Worm (Caenorhabditis elegans): ENCODE results near the gene acbp-3.

The acbp-3 gene

DNA sequence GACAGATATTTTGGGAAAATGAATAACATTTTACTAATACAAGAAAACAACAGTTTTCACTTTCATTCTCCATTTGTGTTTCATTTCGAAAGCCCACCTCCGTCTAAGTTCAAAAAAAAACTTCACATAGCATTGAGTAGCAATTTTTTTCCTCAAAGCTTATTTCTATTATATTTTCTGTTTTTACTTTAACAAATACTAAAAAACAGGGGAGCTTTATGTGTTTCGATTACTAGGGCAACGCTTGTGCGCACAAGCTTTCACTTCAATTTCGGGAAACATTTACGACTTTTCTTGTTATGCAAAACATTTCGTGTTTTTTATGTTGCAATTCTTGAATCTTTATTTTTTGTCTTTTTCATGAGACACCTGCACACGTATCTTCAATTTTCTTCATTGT is 17.2 kb upstream of the acbp-3 start, which contains the start of gene T21E8.5:
Gene T21E8.5, plus strand, starts transcription at position 301 of the 400 bp plus-strand sequence.
- TF ChIP-seq sdc-2 (tag; optimal IDR thresholded peaks at IDR 0.05) (no peak), hlh-30 (tag; optimal IDR thresholded peaks at IDR 0.05; ENCODE audit: insufficient read depth) (no peak), C08G9.2 (tag; optimal IDR thresholded peaks at IDR 0.05) (no peak), dve-1 (tag; optimal IDR thresholded peaks at IDR 0.05) (no peak), ceh-19 (GFP tag; optimal IDR thresholded peaks at IDR 0.05) (no peak), odd-2 (tag; optimal IDR thresholded peaks at IDR 0.05) (no peak), sox-4 (tag; optimal IDR thresholded peaks at IDR 0.05) (no peak), ceh-31 (tag; optimal IDR thresholded peaks at IDR 0.05) (no peak), zip-5 (tag; optimal IDR thresholded peaks at IDR 0.05) (no peak), ceh-24 (tag; optimal IDR thresholded peaks at IDR 0.05) (no peak), gmeb-2 (tag; optimal IDR thresholded peaks at IDR 0.05) (no peak), ceh-18 (tag; optimal IDR thresholded peaks at IDR 0.05) (no peak)

DNA sequence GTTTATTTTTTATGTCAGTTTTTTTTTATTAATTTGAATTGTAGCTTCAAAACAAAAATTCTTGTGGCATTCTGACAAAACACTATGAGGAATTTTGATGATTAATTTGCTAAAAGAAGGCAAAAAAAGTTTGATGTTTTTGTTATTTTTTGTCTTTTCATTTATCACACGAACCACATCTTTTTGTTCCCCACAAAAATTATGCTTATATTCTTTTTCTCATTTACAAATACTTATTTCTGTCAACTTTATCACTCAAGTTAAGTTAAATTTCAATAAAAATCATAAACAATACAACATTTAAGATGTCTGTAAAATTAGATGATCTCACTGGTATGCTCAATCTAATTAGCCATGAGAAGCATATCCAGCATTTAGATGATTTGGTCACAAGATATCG is 14.9 kb upstream of the acbp-3 start, which contains the start of gene F47B10.6:
Gene F47B10.6, plus strand, starts transcription at position 301 of the 400 bp plus-strand sequence.
- TF ChIP-seq nfya-1 (tag; optimal IDR thresholded peaks at IDR 0.05) (no peak), npax-4 (tag; optimal IDR thresholded peaks at IDR 0.05) (no peak), dmd-4 (tag; optimal IDR thresholded peaks at IDR 0.05; ENCODE audit: borderline replicate concordance) (no peak), pha-2 (tag; optimal IDR thresholded peaks at IDR 0.05) (no peak), pax-1 (tag; optimal IDR thresholded peaks at IDR 0.05) (no peak), ztf-16 (tag; optimal IDR thresholded peaks at IDR 0.05) (no peak), hlh-13 (GFP tag; optimal IDR thresholded peaks at IDR 0.05) (no peak), ahr-1 (tag; optimal IDR thresholded peaks at IDR 0.05) (no peak), ceh-6 (GFP tag; optimal IDR thresholded peaks at IDR 0.05) (no peak), fkh-6 (tag; optimal IDR thresholded peaks at IDR 0.05) (no peak), ceh-45 (GFP tag; IDR thresholded peaks at IDR 0.05) (no peak), fax-1 (tag; optimal IDR thresholded peaks at IDR 0.05) (no peak), che-1 (tag; optimal IDR thresholded peaks at IDR 0.05) (no peak)

ce11 chrX:10890456-10890855 is 12.6 kb upstream of the acbp-3 start, which contains the start of gene F47B10.5:
Gene F47B10.5, minus strand, starts transcription at chrX:10890556.
- TF ChIP-seq nhr-232 (tag; optimal IDR thresholded peaks at IDR 0.05) (no peak), hlh-15 (tag; optimal IDR thresholded peaks at IDR 0.05) (no peak), ceh-31 (tag; optimal IDR thresholded peaks at IDR 0.05) (no peak), tbx-7 (tag; optimal IDR thresholded peaks at IDR 0.05) (no peak), ceh-19 (GFP tag; optimal IDR thresholded peaks at IDR 0.05) (no peak), npax-4 (tag; optimal IDR thresholded peaks at IDR 0.05) (no peak), ahr-1 (tag; optimal IDR thresholded peaks at IDR 0.05) (no peak), dmd-4 (tag; optimal IDR thresholded peaks at IDR 0.05; ENCODE audit: borderline replicate concordance) (no peak), che-1 (tag; optimal IDR thresholded peaks at IDR 0.05) (no peak), K09A11.1 (tag; optimal IDR thresholded peaks at IDR 0.05; ENCODE audit: insufficient read depth) (no peak), ceh-45 (GFP tag; IDR thresholded peaks at IDR 0.05) (no peak)

- no peak for TF ChIP-seq npax-4 (tag; optimal IDR thresholded peaks at IDR 0.05)
- TF ChIP-seq ceh-2 (tag; optimal IDR thresholded peaks at IDR 0.05) = no peak
These were observed 12.1 kb upstream of the acbp-3 start, which contains the start of gene F47B10.4 for ce11 chrX:10890965-10891364. Gene F47B10.4, plus strand, starts transcription at chrX:10891265.

DNA sequence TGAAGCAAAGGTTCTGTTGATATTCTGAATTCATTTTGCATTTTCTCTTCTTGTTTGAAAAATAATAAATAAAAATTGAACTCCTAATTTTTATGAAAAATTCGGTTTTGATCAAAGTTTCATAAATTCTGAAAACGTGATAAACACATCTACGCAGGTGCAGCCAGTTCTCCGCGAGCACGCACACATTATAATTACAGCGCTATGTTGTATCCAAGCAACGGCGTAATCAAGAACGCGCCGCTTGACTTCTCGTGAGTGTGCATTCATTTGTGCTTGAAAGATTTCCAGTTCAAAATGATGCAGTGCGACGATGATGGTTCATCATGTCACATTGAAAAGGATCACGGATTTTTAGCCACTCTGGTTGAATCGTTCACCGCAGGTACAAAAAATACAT is 11.2 kb upstream of the acbp-3 start, which contains the start of gene F47B10.3:
Gene F47B10.3, plus strand, starts transcription at position 301 of the 400 bp plus-strand sequence.
- no peak for TF ChIP-seq pha-2 (tag; optimal IDR thresholded peaks at IDR 0.05)
- TF ChIP-seq tbx-2 (tag; optimal IDR thresholded peaks at IDR 0.05) = no peak
- TF ChIP-seq T23F11.4 (GFP tag; optimal IDR thresholded peaks at IDR 0.05) = no peak
- TF ChIP-seq unc-3 (GFP tag; conservative IDR thresholded peaks at IDR 0.05) = no peak
- TF ChIP-seq unc-3 (tag; optimal IDR thresholded peaks at IDR 0.05) = no peak
- TF ChIP-seq lin-11 (tag; optimal IDR thresholded peaks at IDR 0.05) = no peak
- TF ChIP-seq K09A11.1 (tag; optimal IDR thresholded peaks at IDR 0.05; ENCODE audit: insufficient read depth) = no peak
- TF ChIP-seq pros-1 (tag; optimal IDR thresholded peaks at IDR 0.05) = no peak
- TF ChIP-seq ahr-1 (tag; optimal IDR thresholded peaks at IDR 0.05) = no peak
- TF ChIP-seq ceh-2 (tag; optimal IDR thresholded peaks at IDR 0.05) = no peak
- TF ChIP-seq Y22D7AL.16 (tag; optimal IDR thresholded peaks at IDR 0.05) = no peak
- no peak for TF ChIP-seq elt-2 (tag; optimal IDR thresholded peaks at IDR 0.05)
- TF ChIP-seq syd-9 (tag; optimal IDR thresholded peaks at IDR 0.05) = no peak
- no peak for TF ChIP-seq zip-5 (tag; optimal IDR thresholded peaks at IDR 0.05)
- TF ChIP-seq pag-3 (tag; optimal IDR thresholded peaks at IDR 0.05; ENCODE audit: borderline replicate concordance) = no peak
- no peak for TF ChIP-seq dmd-4 (tag; optimal IDR thresholded peaks at IDR 0.05; ENCODE audit: borderline replicate concordance)

Measured in whole organism, late embryonic.